Fruit fly (Drosophila melanogaster) whole organism, embryonic: ENCODE data around the gene AP-1-2beta.

Experiments used
- ATbp ChIP-seq: fragments of 200-800 bp; sonication (Bioruptor generic); optimal IDR thresholded peaks from 2 replicates; lab custom pipeline; 2017; ENCODE audit warnings: missing biosample characterization, mild to moderate bottlenecking, missing genetic modification characterization, missing genetic modification reagents
- Asciz ChIP-seq: fragments of 200-800 bp; sonication (Bioruptor generic); optimal IDR thresholded peaks from 2 replicates; lab custom pipeline; 2017; ENCODE audit warnings: missing biosample characterization, mild to moderate bottlenecking, missing genetic modification characterization, missing genetic modification reagents
- CG10209 ChIP-seq: fragments of 200-800 bp; sonication (Bioruptor generic); optimal IDR thresholded peaks from 3 replicates; lab custom pipeline; 2017; ENCODE audit warnings: missing biosample characterization, mild to moderate bottlenecking, missing genetic modification characterization, missing genetic modification reagents
- CG10267 ChIP-seq: fragments of 200-800 bp; sonication (Bioruptor generic); optimal IDR thresholded peaks from 2 replicates; lab custom pipeline; 2018; ENCODE audit warnings: missing biosample characterization, mild to moderate bottlenecking, missing genetic modification characterization, moderate library complexity
- CG11085 ChIP-seq: fragments of 200-800 bp; sonication (Bioruptor generic); IDR thresholded peaks from 2 replicates; pipeline ENCODE4 v1.3.6; 2022; ENCODE audit warnings: missing biosample characterization, missing genetic modification characterization
- CG12744 ChIP-seq: fragments of 200-800 bp; sonication (Bioruptor generic); optimal IDR thresholded peaks from 2 replicates; lab custom pipeline; 2016; ENCODE audit warnings: missing biosample characterization, missing genetic modification characterization
- CG13775 ChIP-seq: fragments of 200-800 bp; sonication (Bioruptor generic); optimal IDR thresholded peaks from 3 replicates; lab custom pipeline; 2017; ENCODE audit warnings: missing biosample characterization, mild to moderate bottlenecking, missing genetic modification characterization
- CG15011 ChIP-seq: fragments of 200-800 bp; sonication (Bioruptor generic); optimal IDR thresholded peaks from 3 replicates; lab custom pipeline; 2018; ENCODE audit warnings: missing biosample characterization, mild to moderate bottlenecking, missing genetic modification characterization
- CG17359 ChIP-seq: fragments of 200-800 bp; sonication (Bioruptor generic); optimal IDR thresholded peaks from 3 replicates; lab custom pipeline; 2018; ENCODE audit warnings: missing biosample characterization, mild to moderate bottlenecking, missing genetic modification characterization, moderate library complexity
- CG17385 ChIP-seq: fragments of 200-800 bp; sonication (Bioruptor generic); optimal IDR thresholded peaks from 3 replicates; lab custom pipeline; 2018; ENCODE audit warnings: missing biosample characterization, mild to moderate bottlenecking, missing genetic modification characterization
- CG2199 ChIP-seq: fragments of 200-800 bp; sonication (Bioruptor generic); IDR thresholded peaks from 3 replicates; pipeline ENCODE4 v1.3.6; 2022; ENCODE audit warnings: missing biosample characterization, missing genetic modification characterization
- CG2678 ChIP-seq: fragments of 200-800 bp; sonication (Bioruptor generic); optimal IDR thresholded peaks from 3 replicates; lab custom pipeline; 2019; ENCODE audit warnings: missing biosample characterization, mild to moderate bottlenecking, missing genetic modification characterization, moderate library complexity
- CG3163 ChIP-seq: fragments of 200-800 bp; sonication (Bioruptor generic); optimal IDR thresholded peaks from 3 replicates; lab custom pipeline; 2016; ENCODE audit warnings: missing biosample characterization, missing genetic modification characterization
- CG34422 ChIP-seq: fragments of 200-800 bp; sonication (Bioruptor generic); IDR thresholded peaks from 3 replicates; pipeline ENCODE4 v1.3.6; 2022; ENCODE audit warnings: missing biosample characterization, missing genetic modification characterization
- CG43689 ChIP-seq: fragments of 200-800 bp; sonication (Bioruptor generic); IDR thresholded peaks from 2 replicates; pipeline ENCODE4 v1.3.6; 2022; ENCODE audit warnings: missing biosample characterization, missing genetic modification characterization
- CG7556 ChIP-seq: fragments of 200-800 bp; sonication (Bioruptor generic); optimal IDR thresholded peaks from 2 replicates; lab custom pipeline; 2017; ENCODE audit warnings: missing biosample characterization, mild to moderate bottlenecking, missing genetic modification characterization
- CG7987 ChIP-seq: fragments of 200-800 bp; sonication (Bioruptor generic); optimal IDR thresholded peaks from 2 replicates; lab custom pipeline; 2018; ENCODE audit warnings: missing biosample characterization, mild to moderate bottlenecking, missing genetic modification characterization, moderate library complexity
- CG8388 ChIP-seq: fragments of 200-800 bp; sonication (Bioruptor generic); optimal IDR thresholded peaks from 2 replicates; lab custom pipeline; 2019; ENCODE audit warnings: missing biosample characterization, mild to moderate bottlenecking, missing genetic modification characterization, moderate library complexity
- D19A ChIP-seq: fragments of 200-800 bp; optimal IDR thresholded peaks from 3 replicates; lab custom pipeline; 2019; ENCODE audit warnings: missing biosample characterization, mild to moderate bottlenecking, missing genetic modification characterization, moderate library complexity
- Ets65A ChIP-seq: fragments of 200-800 bp; sonication (Bioruptor generic); peaks from one replicate; lab custom pipeline; 2016; ENCODE audit warnings: missing biosample characterization, missing genetic modification characterization
- Hmx ChIP-seq: fragments of 200-800 bp; sonication (Bioruptor generic); optimal IDR thresholded peaks from 2 replicates; lab custom pipeline; 2016; ENCODE audit warnings: missing biosample characterization, missing genetic modification characterization
- Hsf ChIP-seq: fragments of 200-800 bp; sonication (Bioruptor generic); optimal IDR thresholded peaks from 3 replicates; lab custom pipeline; 2016; ENCODE audit warnings: missing biosample characterization, missing genetic modification characterization
- Lim3 ChIP-seq: fragments of 200-800 bp; sonication (Bioruptor generic); IDR thresholded peaks from 2 replicates; pipeline ENCODE4 v1.3.6; 2022; ENCODE audit warnings: missing biosample characterization, missing genetic modification characterization
- Meics ChIP-seq: fragments of 200-800 bp; sonication (Bioruptor generic); optimal IDR thresholded peaks from 2 replicates; lab custom pipeline; 2017; ENCODE audit warnings: missing biosample characterization, mild to moderate bottlenecking, missing genetic modification characterization
- Mrtf ChIP-seq: fragments of 200-800 bp; sonication (Bioruptor generic); IDR thresholded peaks from 3 replicates; pipeline ENCODE4 v1.3.6; 2022; ENCODE audit warnings: missing biosample characterization, missing genetic modification characterization
- Opbp ChIP-seq: fragments of 200-800 bp; sonication (Bioruptor generic); IDR thresholded peaks from 3 replicates; pipeline ENCODE4 v1.3.6; 2022; ENCODE audit warnings: missing biosample characterization, missing genetic modification characterization; ENCODE audit not compliant: partially characterized antibody
- Sox100B ChIP-seq: fragments of 200-800 bp; sonication (Bioruptor generic); optimal IDR thresholded peaks from 3 replicates; lab custom pipeline; 2018; ENCODE audit warnings: missing biosample characterization, mild to moderate bottlenecking, missing genetic modification characterization
- Trl ChIP-seq, 3 experiments: fragments of >200 bp in 2 of 3; fragments of 200-800 bp in 1 of 3; sonication (Bioruptor generic) in 1 of 3; optimal IDR thresholded peaks; 2 replicates in 1 of 3; 3 replicates in 2 of 3; lab custom pipeline; 2016 to 2017; ENCODE audit warnings: missing biosample characterization in 1 of 3, missing genetic modification characterization in 1 of 3
- Xrp1 ChIP-seq: fragments of 200-800 bp; sonication (Bioruptor generic); IDR thresholded peaks from 2 replicates; pipeline ENCODE4 v1.3.6; 2022; ENCODE audit warnings: missing biosample characterization, missing genetic modification characterization
- az2 ChIP-seq: fragments of 200-800 bp; sonication (Bioruptor generic); optimal IDR thresholded peaks from 3 replicates; lab custom pipeline; 2016; ENCODE audit warnings: missing biosample characterization, missing genetic modification characterization
- ci ChIP-seq: fragments of 200-800 bp; sonication (Bioruptor generic); IDR thresholded peaks from 3 replicates; pipeline ENCODE4 v1.3.6; 2022; ENCODE audit warnings: missing biosample characterization, missing genetic modification characterization
- dmrt11E ChIP-seq: fragments of 200-800 bp; sonication (Bioruptor generic); optimal IDR thresholded peaks from 3 replicates; lab custom pipeline; 2018; ENCODE audit warnings: missing biosample characterization, mild to moderate bottlenecking, missing genetic modification characterization, moderate library complexity
- dpn ChIP-seq, 2 experiments: fragments of 200-800 bp; sonication (Bioruptor generic); optimal IDR thresholded peaks; 3 replicates each; lab custom pipeline; 2016; ENCODE audit warnings: missing biosample characterization in 2 of 2, missing genetic modification characterization in 2 of 2
- ems ChIP-seq: fragments of 200-800 bp; sonication (Bioruptor generic); optimal IDR thresholded peaks from 3 replicates; lab custom pipeline; 2016; ENCODE audit warnings: missing biosample characterization, missing genetic modification characterization
- en ChIP-seq: fragments of 200-800 bp; sonication (Bioruptor generic); optimal IDR thresholded peaks from 2 replicates; lab custom pipeline; 2016; ENCODE audit warnings: missing biosample characterization, missing genetic modification characterization
- gem ChIP-seq: fragments of 200-800 bp; sonication (Bioruptor generic); optimal IDR thresholded peaks from 2 replicates; lab custom pipeline; 2019; ENCODE audit warnings: missing biosample characterization, mild to moderate bottlenecking, missing genetic modification characterization, moderate library complexity
- grn ChIP-seq: fragments of 200-800 bp; sonication (Bioruptor generic); optimal IDR thresholded peaks from 3 replicates; lab custom pipeline; 2017; ENCODE audit warnings: missing biosample characterization, missing genetic modification characterization
- gsb-n ChIP-seq: fragments of 200-800 bp; sonication (Bioruptor generic); optimal IDR thresholded peaks from 3 replicates; lab custom pipeline; 2018; ENCODE audit warnings: missing biosample characterization, mild to moderate bottlenecking, missing genetic modification characterization
- lbe ChIP-seq: fragments of 200-800 bp; sonication (Bioruptor generic); optimal IDR thresholded peaks from 2 replicates; lab custom pipeline; 2016; ENCODE audit warnings: missing biosample characterization, mild to moderate bottlenecking, missing genetic modification characterization
- lmd ChIP-seq: fragments of 200-800 bp; sonication (Bioruptor generic); IDR thresholded peaks from 2 replicates; pipeline ENCODE4 v1.3.6; 2022; ENCODE audit warnings: missing biosample characterization, missing genetic modification characterization
- nmo ChIP-seq: fragments of 200-800 bp; sonication (Bioruptor generic); optimal IDR thresholded peaks from 2 replicates; lab custom pipeline; 2018; ENCODE audit warnings: missing biosample characterization, mild to moderate bottlenecking, missing genetic modification characterization, moderate library complexity
- psq ChIP-seq: fragments of 200-800 bp; sonication (Bioruptor generic); optimal IDR thresholded peaks from 2 replicates; lab custom pipeline; 2017; ENCODE audit warnings: missing biosample characterization, missing genetic modification characterization
- sens ChIP-seq: fragments of 200-800 bp; sonication (Bioruptor generic); peaks from one replicate; lab custom pipeline; 2016; ENCODE audit warnings: missing biosample characterization, missing genetic modification characterization
- shn ChIP-seq: fragments of 200-800 bp; sonication (Bioruptor generic); optimal IDR thresholded peaks from 3 replicates; lab custom pipeline; 2016; ENCODE audit warnings: missing biosample characterization, missing genetic modification characterization
- sisA ChIP-seq: fragments of 200-800 bp; sonication (Bioruptor generic); IDR thresholded peaks from 2 replicates; pipeline ENCODE4 v1.3.6; 2022; ENCODE audit warnings: missing biosample characterization, missing genetic modification characterization
- slp2 ChIP-seq: fragments of 200-800 bp; sonication (Bioruptor generic); optimal IDR thresholded peaks from 2 replicates; lab custom pipeline; 2016; ENCODE audit warnings: missing biosample characterization, missing genetic modification characterization
- toy ChIP-seq: fragments of 200-800 bp; sonication (Bioruptor generic); IDR thresholded peaks from 2 replicates; pipeline ENCODE4 v1.3.6; 2022; ENCODE audit warnings: missing biosample characterization, missing genetic modification characterization
- unpg ChIP-seq: fragments of 200-800 bp; sonication (Bioruptor generic); optimal IDR thresholded peaks from 3 replicates; lab custom pipeline; 2018; ENCODE audit warnings: missing biosample characterization, mild to moderate bottlenecking, missing genetic modification characterization, moderate library complexity
- zfh1 ChIP-seq: fragments of 200-800 bp; sonication (Bioruptor generic); IDR thresholded peaks from 3 replicates; pipeline ENCODE4 v1.3.6; 2022; ENCODE audit warnings: missing biosample characterization, missing genetic modification characterization

The AP-1-2beta gene

DNA sequence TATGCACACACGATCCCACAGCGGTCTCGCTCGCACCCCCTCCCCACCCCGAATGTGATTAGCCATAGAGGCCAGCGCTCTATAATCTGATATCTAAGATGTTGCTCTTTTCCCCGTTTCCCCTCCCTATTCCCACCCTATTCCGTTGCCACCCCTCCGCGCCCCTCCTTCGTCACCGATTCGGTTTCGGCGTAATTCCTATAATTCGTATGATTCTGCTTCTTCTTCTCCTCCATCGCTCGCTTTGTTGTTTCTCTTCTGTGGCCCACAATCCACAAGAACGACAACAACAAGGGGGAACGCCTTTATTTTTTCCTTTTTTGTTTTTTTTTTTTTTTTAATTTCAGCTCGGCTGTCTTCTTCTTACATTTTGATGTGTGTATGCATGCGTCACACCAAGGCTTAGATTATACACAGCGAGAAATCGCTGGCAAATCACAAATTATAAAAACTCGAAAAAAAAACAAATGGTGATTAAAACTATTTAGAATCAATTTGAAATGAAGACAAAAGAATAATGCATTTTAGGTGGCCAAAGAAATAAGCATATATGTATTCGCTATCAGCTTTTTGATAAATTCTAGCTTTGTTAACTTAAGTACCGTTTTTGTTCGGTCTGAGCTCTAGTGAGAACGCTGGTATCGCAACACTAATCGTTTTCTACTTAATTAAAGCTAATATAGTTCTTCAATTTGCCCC, 39.2 kb downstream of the AP-1-2beta start (continued):
- TF ChIP-seq en (GFP tag; lab: Kevin White, UChicago) (peak; percentile 9), CG17359 (tag; lab: Kevin White, UChicago) (peak; percentile 32), Trl (optimal IDR thresholded peaks at IDR 0.05; lab: Kevin White, UChicago) (no peak), Trl (GFP tag; optimal IDR thresholded peaks at IDR 0.05; lab: Kevin White, UChicago) (peak; percentile 37), ems (GFP tag; lab: Kevin White, UChicago) (peak; percentile 14), CG2678 (tag; lab: Kevin White, UChicago) (peak; percentile 51), Hsf (peak; percentile 42), sisA (GFP tag; lab: Robert Waterston, UW) (0 out of 2 replicates have a peak, but pooled peaks have one; percentile 17), shn (GFP tag; lab: Kevin White, UChicago) (peak; percentile 23), CG3163 (peak; percentile 13), CG15011 (GFP tag; lab: Kevin White, UChicago) (peak; percentile 6), CG10209 (GFP tag; lab: Kevin White, UChicago) (peak; percentile 30), CG7987 (GFP tag; lab: Kevin White, UChicago) (no peak), CG2199 (GFP tag; lab: Robert Waterston, UW) (no peak), sens (GFP tag; lab: Kevin White, UChicago) (peak; percentile 94), psq (GFP tag; lab: Kevin White, UChicago) (peak; percentile 43), zfh1 (GFP tag; lab: Robert Waterston, UW) (peak; percentile 65), CG12744 (GFP tag; lab: Kevin White, UChicago) (peak; percentile 9), grn (GFP tag; lab: Kevin White, UChicago) (no peak), Lim3 (no peak), CG11085 (GFP tag; lab: Robert Waterston, UW) (no peak), dmrt11E (tag; lab: Kevin White, UChicago) (peak; percentile 87), Meics (GFP tag; lab: Kevin White, UChicago) (peak; percentile 1), Xrp1 (GFP tag; lab: Robert Waterston, UW) (peak; percentile 88), D19A (peak; percentile 46), ATbp (peak; percentile 25), gsb-n (peak; percentile 55), az2 (GFP tag; lab: Kevin White, UChicago) (peak; percentile 24), CG34422 (GFP tag; lab: Robert Waterston, UW) (peak; percentile 39; the same call in 1 of the 3 replicates), unpg (GFP tag; lab: Kevin White, UChicago) (peak; percentile 54), gem (tag; lab: Kevin White, UChicago) (peak; percentile 73), nmo (peak; percentile 55), Opbp (GFP tag; lab: Robert Waterston, UW) (no peak), ci (GFP tag; lab: Robert Waterston, UW) (peak; percentile 67; the same call in 2 of the 3 replicates), dpn (GFP tag; optimal IDR thresholded peaks at IDR 0.05; lab: Kevin White, UChicago) (peak; percentile 5 to 42), Asciz (GFP tag; lab: Kevin White, UChicago) (peak; percentile 5), lbe (GFP tag; lab: Kevin White, UChicago) (peak; percentile 21), lmd (GFP tag; lab: Robert Waterston, UW) (0 out of 2 replicates have a peak, but pooled peaks have one; percentile 37), Mrtf (GFP tag; lab: Robert Waterston, UW) (no peak), Hmx (GFP tag; lab: Kevin White, UChicago) (no peak), Sox100B (GFP tag; lab: Kevin White, UChicago) (peak; percentile 32), toy (GFP tag; lab: Robert Waterston, UW) (no peak), CG43689 (GFP tag; lab: Robert Waterston, UW) (no peak), slp2 (GFP tag; lab: Kevin White, UChicago) (peak; percentile 35), CG10267 (tag; lab: Kevin White, UChicago) (peak; percentile 64), CG17385 (peak; percentile 72), Ets65A (GFP tag; lab: Kevin White, UChicago) (peak; percentile 74), CG7556 (peak; percentile 43), CG8388 (GFP tag; lab: Kevin White, UChicago) (peak; percentile 57), CG13775 (GFP tag; lab: Kevin White, UChicago) (peak; percentile 46)
